Worm (Caenorhabditis elegans): ENCODE results near the gene fbxb-60.

- TF ChIP-seq him-1 (tag; optimal IDR thresholded peaks at IDR 0.05) (no peak), dao-5 (tag; optimal IDR thresholded peaks at IDR 0.05) (no peak)
Measured at ce11 chrV:19329263-19329662, 31.7 kb downstream of the fbxb-60 start, which contains the start of gene fbxb-65.

All from whole organism, L4/young adult.